Worm (Caenorhabditis elegans): ENCODE results near the gene fipr-7.

ce11 chrV:10225610-10226009 lies 4.0 kb upstream of the fipr-7 start, which contains the start of gene daf-36:
- TF ChIP-seq nhr-237 (tag; optimal IDR thresholded peaks at IDR 0.05) (no peak), nhr-76 (tag; optimal IDR thresholded peaks at IDR 0.05) (no peak), ztf-11 (tag; optimal IDR thresholded peaks at IDR 0.05) (no peak), pha-4 (tag; optimal IDR thresholded peaks at IDR 0.05) (no peak), nhr-28 (tag; optimal IDR thresholded peaks at IDR 0.05) (no peak), flh-1 (GFP tag; optimal IDR thresholded peaks at IDR 0.05) (no peak), snpc-4 (tag; optimal IDR thresholded peaks at IDR 0.05) (no peak), elt-3 (tag; optimal IDR thresholded peaks at IDR 0.05) (no peak)
